Fruit fly (Drosophila melanogaster): ENCODE measurements around the gene lectin-28C.

Gene lectin-28C

dm6 chr2L:7897245-7897644 lies 40.4 kb downstream of the lectin-28C start:
- TF ChIP-seq topi (GFP tag; optimal IDR thresholded peaks at IDR 0.05) (peak; percentile 67), Gug (GFP tag; IDR thresholded peaks at IDR 0.05) (0 out of 2 replicates have a peak, but pooled peaks have one; percentile 28), CG1621 (tag; optimal IDR thresholded peaks at IDR 0.05) (peak; percentile 26), CG11902 (GFP tag; optimal IDR thresholded peaks at IDR 0.05) (peak; percentile 27), CG11294 (GFP tag; IDR thresholded peaks at IDR 0.05) (no peak), fd85E (GFP tag; optimal IDR thresholded peaks at IDR 0.05) (no peak), Ets21C (GFP tag; optimal IDR thresholded peaks at IDR 0.05) (peak; percentile 40), salr (GFP tag; optimal IDR thresholded peaks at IDR 0.05) (peak in 1 of 2 experiments; percentile 53), spab (GFP tag; optimal IDR thresholded peaks at IDR 0.05) (peak; percentile 55), Sox102F (GFP tag; optimal IDR thresholded peaks at IDR 0.05) (peak; percentile 58), CG11762 (GFP tag; optimal IDR thresholded peaks at IDR 0.05; ENCODE audit: insufficient read depth) (no peak), cyc (GFP tag; optimal IDR thresholded peaks at IDR 0.05) (peak; percentile 56), CG32006 (GFP tag; optimal IDR thresholded peaks at IDR 0.05) (peak; percentile 67), Sox14 (GFP tag; optimal IDR thresholded peaks at IDR 0.05) (peak; percentile 74), CG6854 (GFP tag; optimal IDR thresholded peaks at IDR 0.05) (no peak), net (GFP tag; optimal IDR thresholded peaks at IDR 0.05) (no peak), lz (GFP tag; optimal IDR thresholded peaks at IDR 0.05) (peak; percentile 47), dac (GFP tag; optimal IDR thresholded peaks at IDR 0.05) (no peak), achi (GFP tag; optimal IDR thresholded peaks at IDR 0.05) (peak; percentile 56), svp (GFP tag) (peak; percentile 81), dsx (GFP tag; optimal IDR thresholded peaks at IDR 0.05; ENCODE audit: poor library complexity, severe bottlenecking) (peak; percentile 56), ss (GFP tag; optimal IDR thresholded peaks at IDR 0.05) (peak in 1 of 2 experiments; percentile 68), CG31627 (GFP tag; optimal IDR thresholded peaks at IDR 0.05) (peak; percentile 53), CG4318 (GFP tag; optimal IDR thresholded peaks at IDR 0.05) (peak; percentile 21), Hr38 (GFP tag; optimal IDR thresholded peaks at IDR 0.05) (no peak), CG9139 (GFP tag; optimal IDR thresholded peaks at IDR 0.05) (no peak), CG10669 (GFP tag; optimal IDR thresholded peaks at IDR 0.05) (peak; percentile 63), Lpt (GFP tag; optimal IDR thresholded peaks at IDR 0.05) (no peak), CG6163 (GFP tag; IDR thresholded peaks at IDR 0.05) (peak; percentile 69), vri (GFP tag; optimal IDR thresholded peaks at IDR 0.05) (no peak), acj6 (GFP tag; optimal IDR thresholded peaks at IDR 0.05) (peak; percentile 54), Eip78C (GFP tag) (peak; percentile 87), Smox (GFP tag; optimal IDR thresholded peaks at IDR 0.05) (peak; percentile 63), Eip93F (GFP tag; optimal IDR thresholded peaks at IDR 0.05) (no peak), Sox15 (GFP tag; optimal IDR thresholded peaks at IDR 0.05) (peak; percentile 20), CG8119 (GFP tag; IDR thresholded peaks at IDR 0.05) (peak; percentile 52; the same call in 2 of the 3 replicates), CG8632 (GFP tag; optimal IDR thresholded peaks at IDR 0.05) (peak; percentile 43), CG8319 (GFP tag; optimal IDR thresholded peaks at IDR 0.05) (peak; percentile 1), Hr39 (GFP tag; optimal IDR thresholded peaks at IDR 0.05) (peak; percentile 55), Met (GFP tag; optimal IDR thresholded peaks at IDR 0.05) (peak; percentile 69), fd59A (GFP tag; optimal IDR thresholded peaks at IDR 0.05) (no peak), CG34406 (GFP tag; optimal IDR thresholded peaks at IDR 0.05) (peak; percentile 34), pdm3 (GFP tag; optimal IDR thresholded peaks at IDR 0.05) (peak; percentile 60), CG16779 (tag; optimal IDR thresholded peaks at IDR 0.05) (no peak), OdsH (GFP tag; optimal IDR thresholded peaks at IDR 0.05) (peak; percentile 50), CG3919 (GFP tag; optimal IDR thresholded peaks at IDR 0.05) (peak; percentile 64), CG6276 (GFP tag; optimal IDR thresholded peaks at IDR 0.05) (no peak), eg (GFP tag; IDR thresholded peaks at IDR 0.05) (no peak), CG6808 (GFP tag; optimal IDR thresholded peaks at IDR 0.05) (peak; percentile 41), CG10631 (GFP tag; optimal IDR thresholded peaks at IDR 0.05) (peak; percentile 69), Hr4 (GFP tag; optimal IDR thresholded peaks at IDR 0.05) (peak; percentile 20), Blimp-1 (GFP tag; optimal IDR thresholded peaks at IDR 0.05) (no peak)

Data from whole organism, prepupa.